Fruit fly (Drosophila melanogaster) whole organism, embryonic: ENCODE data around the gene c12.1.

ENCODE experiments used
- ATbp ChIP-seq: fragments of 200-800 bp; sonication (Bioruptor generic); optimal IDR thresholded peaks from 2 replicates; lab custom pipeline; 2017; ENCODE audit warnings: missing biosample characterization, mild to moderate bottlenecking, missing genetic modification characterization, missing genetic modification reagents
- Ada2b ChIP-seq: fragments of 200-800 bp; sonication (Bioruptor generic); IDR thresholded peaks from 2 replicates; pipeline ENCODE4 v1.3.6; 2022; ENCODE audit warnings: missing biosample characterization, missing genetic modification characterization
- CG10147 ChIP-seq: fragments of 200-800 bp; sonication (Bioruptor generic); optimal IDR thresholded peaks from 2 replicates; lab custom pipeline; 2019; ENCODE audit warnings: missing biosample characterization, mild to moderate bottlenecking, missing genetic modification characterization, moderate library complexity
- CG10366 ChIP-seq: fragments of 200-800 bp; sonication (Bioruptor generic); IDR thresholded peaks from 2 replicates; pipeline ENCODE4 v1.3.6; 2022; ENCODE audit warnings: missing biosample characterization, missing genetic modification characterization
- CG10431 ChIP-seq: fragments of 200-800 bp; sonication (Bioruptor generic); optimal IDR thresholded peaks from 3 replicates; lab custom pipeline; 2018; ENCODE audit warnings: missing biosample characterization, mild to moderate bottlenecking, missing genetic modification characterization
- CG11093 ChIP-seq: fragments of 200-800 bp; sonication (Bioruptor generic); IDR thresholded peaks from 3 replicates; pipeline ENCODE4 v1.3.6; 2022; ENCODE audit warnings: missing biosample characterization, missing genetic modification characterization
- CG11247 ChIP-seq: fragments of 200-800 bp; sonication (Bioruptor generic); IDR thresholded peaks from 2 replicates; pipeline ENCODE4 v1.3.6; 2022; ENCODE audit warnings: missing biosample characterization, missing genetic modification characterization
- CG11696 ChIP-seq: fragments of 200-800 bp; sonication (Bioruptor generic); IDR thresholded peaks from 2 replicates; pipeline ENCODE4 v1.3.6; 2022; ENCODE audit warnings: missing biosample characterization, missing genetic modification characterization
- CG12071 ChIP-seq: fragments of 200-800 bp; sonication (Bioruptor generic); optimal IDR thresholded peaks from 3 replicates; lab custom pipeline; 2018; ENCODE audit warnings: missing biosample characterization, mild to moderate bottlenecking, missing genetic modification characterization
- CG12769 ChIP-seq: fragments of 200-800 bp; sonication (Bioruptor generic); optimal IDR thresholded peaks from 2 replicates; lab custom pipeline; 2019; ENCODE audit warnings: missing biosample characterization, mild to moderate bottlenecking, missing genetic modification characterization, moderate library complexity
- CG1529 ChIP-seq: fragments of 200-800 bp; sonication (Bioruptor generic); optimal IDR thresholded peaks from 3 replicates; lab custom pipeline; 2018; ENCODE audit warnings: missing biosample characterization, missing genetic modification characterization
- CG15696 ChIP-seq: fragments of 200-800 bp; sonication (Bioruptor generic); optimal IDR thresholded peaks from 2 replicates; lab custom pipeline; 2019; ENCODE audit warnings: missing biosample characterization, mild to moderate bottlenecking, missing genetic modification characterization, moderate library complexity
- CG17385 ChIP-seq: fragments of 200-800 bp; sonication (Bioruptor generic); optimal IDR thresholded peaks from 3 replicates; lab custom pipeline; 2018; ENCODE audit warnings: missing biosample characterization, mild to moderate bottlenecking, missing genetic modification characterization
- CG1792 ChIP-seq: fragments of 200-800 bp; sonication (Bioruptor generic); optimal IDR thresholded peaks from 2 replicates; lab custom pipeline; 2016; ENCODE audit warnings: missing biosample characterization, missing genetic modification characterization
- CG2712 ChIP-seq: fragments of 200-800 bp; optimal IDR thresholded peaks from 3 replicates; lab custom pipeline; 2019; ENCODE audit warnings: missing biosample characterization, mild to moderate bottlenecking, missing genetic modification characterization, moderate library complexity
- CG2875 ChIP-seq: fragments of 200-800 bp; sonication (Bioruptor generic); optimal IDR thresholded peaks from 2 replicates; lab custom pipeline; 2017; ENCODE audit warnings: missing biosample characterization, mild to moderate bottlenecking, missing genetic modification characterization, missing genetic modification reagents
- CG32772 ChIP-seq: fragments of 200-800 bp; sonication (Bioruptor generic); IDR thresholded peaks from 2 replicates; pipeline ENCODE4 v1.3.6; 2022; ENCODE audit warnings: missing biosample characterization, missing genetic modification characterization
- CG4617 ChIP-seq: fragments of 200-800 bp; sonication (Bioruptor generic); optimal IDR thresholded peaks from 3 replicates; lab custom pipeline; 2016; ENCODE audit warnings: missing biosample characterization, missing genetic modification characterization, borderline replicate concordance
- CG4854 ChIP-seq: fragments of 200-800 bp; sonication (Bioruptor generic); optimal IDR thresholded peaks from 2 replicates; lab custom pipeline; 2016; ENCODE audit warnings: missing biosample characterization, missing genetic modification characterization, inconsistent platforms
- CG6654 ChIP-seq: fragments of 200-800 bp; sonication (Bioruptor generic); optimal IDR thresholded peaks from 2 replicates; lab custom pipeline; 2017; ENCODE audit warnings: missing biosample characterization, mild to moderate bottlenecking, missing genetic modification characterization
- CG7963 ChIP-seq: fragments of 200-800 bp; sonication (Bioruptor generic); IDR thresholded peaks from 3 replicates; pipeline ENCODE4 v1.3.6; 2022; ENCODE audit warnings: missing biosample characterization, missing genetic modification characterization; ENCODE audit not compliant: partially characterized antibody
- CG8290 ChIP-seq, 3 experiments: fragments of 200-800 bp; sonication (Bioruptor generic); optimal IDR thresholded peaks; 2 replicates each; lab custom pipeline; 2016 to 2019; ENCODE audit warnings: missing biosample characterization in 3 of 3, missing genetic modification characterization in 3 of 3, mild to moderate bottlenecking in 2 of 3, moderate library complexity in 1 of 3
- CG8388 ChIP-seq: fragments of 200-800 bp; sonication (Bioruptor generic); optimal IDR thresholded peaks from 2 replicates; lab custom pipeline; 2019; ENCODE audit warnings: missing biosample characterization, mild to moderate bottlenecking, missing genetic modification characterization, moderate library complexity
- Camta ChIP-seq: fragments of 200-800 bp; sonication (Bioruptor generic); optimal IDR thresholded peaks from 2 replicates; lab custom pipeline; 2016; ENCODE audit warnings: missing biosample characterization, missing genetic modification characterization
- CoRest ChIP-seq: fragments of 200-800 bp; sonication (Bioruptor generic); optimal IDR thresholded peaks from 3 replicates; lab custom pipeline; 2018; ENCODE audit warnings: missing biosample characterization, mild to moderate bottlenecking, missing genetic modification characterization, moderate library complexity
- Dbx ChIP-seq: fragments of 200-800 bp; sonication (Bioruptor generic); IDR thresholded peaks from 3 replicates; pipeline ENCODE4 v1.3.6; 2022; ENCODE audit warnings: missing biosample characterization, missing genetic modification characterization
- Eip74EF ChIP-seq, 2 experiments: fragments of 200-800 bp in 1 of 2; fragments of >200 bp in 1 of 2; sonication (Bioruptor generic) in 1 of 2; optimal IDR thresholded peaks; 2 replicates each; lab custom pipeline; 2017 to 2019; ENCODE audit warnings: missing biosample characterization in 2 of 2, missing genetic modification characterization in 2 of 2, mild to moderate bottlenecking in 1 of 2, moderate library complexity in 1 of 2
- HLH3B ChIP-seq: fragments of 200-800 bp; sonication (Bioruptor generic); IDR thresholded peaks from 2 replicates; pipeline ENCODE4 v1.3.6; 2022; ENCODE audit warnings: missing biosample characterization, missing genetic modification characterization
- HmgZ ChIP-seq: fragments of 200-800 bp; sonication (Bioruptor generic); optimal IDR thresholded peaks from 2 replicates; lab custom pipeline; 2018; ENCODE audit warnings: missing biosample characterization, mild to moderate bottlenecking, missing genetic modification characterization
- Med ChIP-seq: fragments of 200-800 bp; sonication (Bioruptor generic); peaks from one replicate; lab custom pipeline; 2016; ENCODE audit warnings: missing biosample characterization, missing genetic modification characterization, mild to moderate bottlenecking, inconsistent platforms, moderate library complexity
- Meics ChIP-seq: fragments of 200-800 bp; sonication (Bioruptor generic); optimal IDR thresholded peaks from 2 replicates; lab custom pipeline; 2017; ENCODE audit warnings: missing biosample characterization, mild to moderate bottlenecking, missing genetic modification characterization
- Nf-YA ChIP-seq: fragments of 200-800 bp; sonication (Bioruptor generic); IDR thresholded peaks from 2 replicates; pipeline ENCODE4 v1.3.6; 2022; ENCODE audit warnings: missing biosample characterization, missing genetic modification characterization
- Oaz ChIP-seq: fragments of 200-800 bp; sonication (Bioruptor generic); IDR thresholded peaks from 2 replicates; pipeline ENCODE4 v1.3.6; 2022; ENCODE audit warnings: missing biosample characterization, missing genetic modification characterization
- Ptx1 ChIP-seq: fragments of 200-800 bp; sonication (Bioruptor generic); IDR thresholded peaks from 2 replicates; pipeline ENCODE4 v1.3.6; 2022; ENCODE audit warnings: missing biosample characterization, missing genetic modification characterization
- Side ChIP-seq: fragments of 200-800 bp; sonication (Bioruptor generic); optimal IDR thresholded peaks from 2 replicates; lab custom pipeline; 2016; ENCODE audit warnings: missing biosample characterization, missing genetic modification characterization
- Taf1 ChIP-seq: fragments of 200-800 bp; sonication (Bioruptor generic); IDR thresholded peaks from 2 replicates; pipeline ENCODE4 v1.3.6; 2022; ENCODE audit warnings: missing biosample characterization, missing genetic modification characterization
- Vsx1 ChIP-seq: fragments of 200-800 bp; sonication (Bioruptor generic); optimal IDR thresholded peaks from 2 replicates; lab custom pipeline; 2017; ENCODE audit warnings: missing biosample characterization, mild to moderate bottlenecking, missing genetic modification characterization, missing genetic modification reagents
- corto ChIP-seq: fragments of 200-800 bp; sonication (Bioruptor generic); optimal IDR thresholded peaks from 2 replicates; lab custom pipeline; 2016; ENCODE audit warnings: missing biosample characterization, mild to moderate bottlenecking, missing genetic modification characterization, moderate library complexity
- da ChIP-seq: fragments of 200-800 bp; sonication (Bioruptor generic); optimal IDR thresholded peaks from 2 replicates; lab custom pipeline; 2016; ENCODE audit warnings: missing biosample characterization, missing genetic modification characterization
- eve ChIP-seq, 2 experiments: fragments of >200 bp; optimal IDR thresholded peaks; 2 replicates each; lab custom pipeline; 2017; ENCODE audit warnings: missing biosample characterization in 2 of 2, missing genetic modification characterization in 2 of 2
- gem ChIP-seq: fragments of 200-800 bp; sonication (Bioruptor generic); optimal IDR thresholded peaks from 2 replicates; lab custom pipeline; 2019; ENCODE audit warnings: missing biosample characterization, mild to moderate bottlenecking, missing genetic modification characterization, moderate library complexity
- grau ChIP-seq: fragments of 200-800 bp; optimal IDR thresholded peaks from 3 replicates; lab custom pipeline; 2019; ENCODE audit warnings: missing biosample characterization, mild to moderate bottlenecking, missing genetic modification characterization, moderate library complexity
- nmo ChIP-seq: fragments of 200-800 bp; sonication (Bioruptor generic); optimal IDR thresholded peaks from 2 replicates; lab custom pipeline; 2018; ENCODE audit warnings: missing biosample characterization, mild to moderate bottlenecking, missing genetic modification characterization, moderate library complexity
- onecut ChIP-seq: fragments of 200-800 bp; sonication (Bioruptor generic); IDR thresholded peaks from 2 replicates; pipeline ENCODE4 v1.3.6; 2022; ENCODE audit warnings: missing biosample characterization, missing genetic modification characterization
- stc ChIP-seq: fragments of 200-800 bp; sonication (Bioruptor generic); IDR thresholded peaks from 2 replicates; pipeline ENCODE4 v1.3.6; 2022; ENCODE audit warnings: missing biosample characterization, missing genetic modification characterization
- tgo ChIP-seq: fragments of 200-800 bp; sonication (Bioruptor generic); IDR thresholded peaks from 3 replicates; pipeline ENCODE4 v1.3.6; 2022; ENCODE audit warnings: missing biosample characterization, missing genetic modification characterization
- vvl ChIP-seq: fragments of 200-800 bp; sonication (Bioruptor generic); IDR thresholded peaks from 2 replicates; pipeline ENCODE4 v1.3.6; 2022; ENCODE audit warnings: missing biosample characterization, missing genetic modification characterization
- wdn ChIP-seq: fragments of 200-800 bp; sonication (Bioruptor generic); IDR thresholded peaks from 2 replicates; pipeline ENCODE4 v1.3.6; 2022; ENCODE audit warnings: missing biosample characterization, missing genetic modification characterization
- zf30C ChIP-seq: fragments of 200-800 bp; sonication (Bioruptor generic); optimal IDR thresholded peaks from 3 replicates; lab custom pipeline; 2018; ENCODE audit warnings: missing biosample characterization, mild to moderate bottlenecking, missing genetic modification characterization

c12.1 gene

DNA sequence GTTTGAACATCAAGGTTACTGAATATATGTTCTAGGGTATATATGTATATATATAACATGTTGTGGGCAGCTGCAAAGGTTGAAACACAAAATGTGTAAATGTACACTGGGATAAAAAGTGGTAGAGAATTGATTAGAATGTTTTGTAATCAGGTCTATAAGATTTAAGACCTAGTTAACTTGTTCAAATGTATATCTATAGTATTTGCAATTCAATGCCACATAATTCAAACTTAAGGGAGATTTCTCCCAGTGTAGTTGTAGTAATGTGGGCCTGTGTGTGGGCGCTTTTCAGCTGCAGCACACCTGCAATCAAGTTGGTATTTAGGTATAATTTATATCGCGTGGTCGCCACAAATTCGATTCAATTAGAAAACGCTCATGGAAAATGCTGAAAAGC is 30.2 kb upstream of the c12.1 start (continued):
- TF ChIP-seq zf30C, result no peak
- peak; percentile 64 for TF ChIP-seq CG12769 (tag; lab: Kevin White, UChicago)
- TF ChIP-seq eve (GFP tag; optimal IDR thresholded peaks at IDR 0.05; lab: Kevin White, UChicago), result peak in 1 of 2 experiments; percentile 67
- TF ChIP-seq CG1792 (GFP tag; lab: Kevin White, UChicago), result peak; percentile 22
- no peak for TF ChIP-seq Side (GFP tag; lab: Kevin White, UChicago)
- TF ChIP-seq Dbx, result 0 out of 3 replicates have a peak, but pooled peaks have one; percentile 26
- no peak for TF ChIP-seq wdn
- TF ChIP-seq Camta (GFP tag; lab: Kevin White, UChicago), result peak; percentile 34
- TF ChIP-seq CG11247 (GFP tag; lab: Robert Waterston, UW), result peak; percentile 47; the same call in 1 of the 2 replicates
- TF ChIP-seq vvl (GFP tag; lab: Robert Waterston, UW), result peak; percentile 62
- TF ChIP-seq Ada2b (GFP tag; lab: Robert Waterston, UW), result peak; percentile 71
- no peak for TF ChIP-seq CG4854 (GFP tag; lab: Kevin White, UChicago)
- peak in 1 of 2 experiments; percentile 27 for TF ChIP-seq Eip74EF (GFP tag; optimal IDR thresholded peaks at IDR 0.05; lab: Kevin White, UChicago)
- peak; percentile 59 for TF ChIP-seq ATbp
- peak; percentile 29; the same call in 1 of the 2 replicates for TF ChIP-seq onecut (GFP tag; lab: Robert Waterston, UW)
- no peak for TF ChIP-seq Oaz
- peak; percentile 70 for TF ChIP-seq CG2712 (tag; lab: Kevin White, UChicago)
- peak; percentile 79 for TF ChIP-seq gem (tag; lab: Kevin White, UChicago)
- TF ChIP-seq CG11696 (GFP tag; lab: Robert Waterston, UW), result peak; percentile 45; the same call in 1 of the 2 replicates
- TF ChIP-seq Meics (GFP tag; lab: Kevin White, UChicago), result peak; percentile 19
- 0 out of 3 replicates have a peak, but pooled peaks have one; percentile 38 for TF ChIP-seq CG11093
- TF ChIP-seq CG15696 (tag; lab: Kevin White, UChicago), result no peak
- no peak for TF ChIP-seq Vsx1
- TF ChIP-seq CG8290 (GFP tag; optimal IDR thresholded peaks at IDR 0.05; lab: Kevin White, UChicago), result no peak
- peak in 1 of 2 experiments; percentile 81 for TF ChIP-seq CG8290 (tag; optimal IDR thresholded peaks at IDR 0.05; lab: Kevin White, UChicago)
- TF ChIP-seq CG17385 (GFP tag; lab: Kevin White, UChicago), result peak; percentile 56
- TF ChIP-seq CG8388, result peak; percentile 52
- no peak for TF ChIP-seq CG1529 (GFP tag; lab: Kevin White, UChicago)
- peak; percentile 57; the same call in 1 of the 2 replicates for TF ChIP-seq stc (GFP tag; lab: Robert Waterston, UW)
- peak; percentile 52 for TF ChIP-seq CoRest
- no peak for TF ChIP-seq CG6654 (GFP tag; lab: Kevin White, UChicago)
- no peak for TF ChIP-seq HmgZ (tag; lab: Kevin White, UChicago)
- peak; percentile 60 for TF ChIP-seq grau
- peak; percentile 47; the same call in 1 of the 2 replicates for TF ChIP-seq HLH3B
- TF ChIP-seq corto, result no peak
- TF ChIP-seq Taf1 (GFP tag; lab: Robert Waterston, UW), result peak; percentile 37; the same call in 1 of the 2 replicates
- peak; percentile 89 for TF ChIP-seq Med (GFP tag; lab: Kevin White, UChicago)
- TF ChIP-seq CG12071 (GFP tag; lab: Kevin White, UChicago), result peak; percentile 43
- peak; percentile 66 for TF ChIP-seq nmo
- peak; percentile 51 for TF ChIP-seq CG2875 (GFP tag; lab: Kevin White, UChicago)
- peak; percentile 17 for TF ChIP-seq CG4617
- peak; percentile 51 for TF ChIP-seq tgo (GFP tag; lab: Robert Waterston, UW)
- TF ChIP-seq CG10147 (GFP tag; lab: Kevin White, UChicago), result peak; percentile 9
- TF ChIP-seq CG10366 (GFP tag; lab: Robert Waterston, UW), result peak; percentile 64
- TF ChIP-seq CG7963 (GFP tag; lab: Robert Waterston, UW), result no peak
- peak; percentile 55 for TF ChIP-seq Ptx1 (GFP tag; lab: Robert Waterston, UW)
- no peak for TF ChIP-seq da
- peak; percentile 33; the same call in 1 of the 2 replicates for TF ChIP-seq Nf-YA (GFP tag; lab: Robert Waterston, UW)
- no peak for TF ChIP-seq CG10431
- TF ChIP-seq CG32772, result 0 out of 2 replicates have a peak, but pooled peaks have one; percentile 29
